Fruit fly (Drosophila melanogaster) whole organism, adult: ENCODE results near the gene CG31100.

Source experiments
- CG11617 ChIP-seq: fragments of 200-800 bp; sonication (Bioruptor generic); optimal IDR thresholded peaks from 2 replicates; lab custom pipeline; 2017; ENCODE audit warnings: mild to moderate bottlenecking, missing biosample characterization, missing genetic modification reagents, missing genetic modification characterization
- CG12768 ChIP-seq: fragments of 200-800 bp; sonication (Bioruptor generic); optimal IDR thresholded peaks from 2 replicates; lab custom pipeline; 2017; ENCODE audit warnings: missing biosample characterization, missing genetic modification characterization, mild to moderate bottlenecking, moderate library complexity, missing genetic modification reagents
- CG14711 ChIP-seq: fragments of 200-800 bp; sonication (Bioruptor generic); optimal IDR thresholded peaks from 2 replicates; lab custom pipeline; 2018; ENCODE audit warnings: missing biosample characterization, mild to moderate bottlenecking, missing genetic modification characterization, moderate library complexity
- CG1620 ChIP-seq: fragments of 200-800 bp; sonication (Bioruptor generic); optimal IDR thresholded peaks from 2 replicates; lab custom pipeline; 2016; ENCODE audit warnings: missing biosample characterization, missing genetic modification characterization
- CG33017 ChIP-seq: fragments of 200-800 bp; sonication (Bioruptor generic); optimal IDR thresholded peaks from 2 replicates; lab custom pipeline; 2018; ENCODE audit warnings: missing biosample characterization, mild to moderate bottlenecking, missing genetic modification characterization, moderate library complexity
- CG5204 ChIP-seq: fragments of 200-800 bp; sonication (Bioruptor generic); optimal IDR thresholded peaks from 2 replicates; lab custom pipeline; 2016; ENCODE audit warnings: missing biosample characterization, missing genetic modification characterization
- CG7045 ChIP-seq: fragments of 200-800 bp; sonication (Bioruptor generic); optimal IDR thresholded peaks from 2 replicates; lab custom pipeline; 2017; ENCODE audit warnings: missing biosample characterization, mild to moderate bottlenecking, missing genetic modification characterization
- CG7101 ChIP-seq: fragments of 200-800 bp; sonication (Bioruptor generic); optimal IDR thresholded peaks from 2 replicates; lab custom pipeline; 2018; ENCODE audit warnings: missing biosample characterization, mild to moderate bottlenecking, missing genetic modification characterization, moderate library complexity
- Clk ChIP-seq: fragments of 200-800 bp; sonication (Bioruptor generic); optimal IDR thresholded peaks from 2 replicates; lab custom pipeline; 2017; ENCODE audit warnings: missing biosample characterization, missing genetic modification characterization
- Crg-1 ChIP-seq: fragments of 200-800 bp; sonication (Bioruptor generic); optimal IDR thresholded peaks from 2 replicates; lab custom pipeline; 2016; ENCODE audit warnings: missing biosample characterization, missing genetic modification characterization
- Hr96 ChIP-seq: fragments of 200-800 bp; sonication (Bioruptor generic); optimal IDR thresholded peaks from 2 replicates; lab custom pipeline; 2016; ENCODE audit warnings: missing biosample characterization, missing genetic modification characterization
- Mnt ChIP-seq: fragments of 200-800 bp; sonication (Bioruptor generic); optimal IDR thresholded peaks from 2 replicates; lab custom pipeline; 2016; ENCODE audit warnings: missing biosample characterization, mild to moderate bottlenecking, missing genetic modification characterization
- bab1 ChIP-seq: fragments of 200-800 bp; sonication (Bioruptor generic); optimal IDR thresholded peaks from 3 replicates; lab custom pipeline; 2019; ENCODE audit warnings: missing biosample characterization, mild to moderate bottlenecking, missing genetic modification characterization, moderate library complexity
- cic ChIP-seq: fragments of 200-800 bp; sonication (Bioruptor generic); optimal IDR thresholded peaks from 2 replicates; lab custom pipeline; 2017; ENCODE audit warnings: missing biosample characterization, mild to moderate bottlenecking, missing genetic modification characterization, moderate library complexity
- cnc ChIP-seq, 2 experiments: fragments of >200 bp; optimal IDR thresholded peaks; 2 replicates each; lab custom pipeline; 2017
- kay ChIP-seq: fragments of 200-800 bp; sonication (Bioruptor generic); peaks from one replicate; lab custom pipeline; 2016; ENCODE audit warnings: missing biosample characterization, missing genetic modification characterization, borderline replicate concordance
- ovo ChIP-seq: fragments of 200-800 bp; sonication (Bioruptor generic); optimal IDR thresholded peaks from 2 replicates; lab custom pipeline; 2016; ENCODE audit warnings: missing biosample characterization, missing genetic modification characterization
- pad ChIP-seq: fragments of 200-800 bp; sonication (Bioruptor generic); optimal IDR thresholded peaks from 3 replicates; lab custom pipeline; 2017; ENCODE audit warnings: missing biosample characterization, missing genetic modification characterization, mild to moderate bottlenecking, moderate library complexity, missing genetic modification reagents
- tj ChIP-seq: fragments of 200-800 bp; sonication (Bioruptor generic); optimal IDR thresholded peaks from 3 replicates; lab custom pipeline; 2017; ENCODE audit warnings: missing biosample characterization, mild to moderate bottlenecking, missing genetic modification characterization, moderate library complexity
- toe ChIP-seq: fragments of 200-800 bp; sonication (Bioruptor generic); optimal IDR thresholded peaks from 2 replicates; lab custom pipeline; 2016; ENCODE audit warnings: missing biosample characterization, missing genetic modification characterization

Gene CG31100

dm6 chr3R:8957739-8958138 is 45.7 kb downstream of the CG31100 start:
- TF ChIP-seq pad = no peak
- TF ChIP-seq kay (GFP tag; lab: Kevin White, UChicago) = no peak

dm6 chr3R:8956333-8956732 is 47.1 kb downstream of the CG31100 start:
- TF ChIP-seq kay (GFP tag; lab: Kevin White, UChicago) = no peak
- TF ChIP-seq cic (GFP tag; lab: Kevin White, UChicago) = no peak
- TF ChIP-seq CG7045 (GFP tag; lab: Kevin White, UChicago) = no peak
- no peak for TF ChIP-seq toe
- no peak for TF ChIP-seq CG7101
- no peak for TF ChIP-seq Mnt
- no peak for TF ChIP-seq Crg-1 (GFP tag; lab: Kevin White, UChicago)
- TF ChIP-seq Clk (GFP tag; lab: Kevin White, UChicago) = no peak
- TF ChIP-seq cnc (optimal IDR thresholded peaks at IDR 0.05; lab: Kevin White, UChicago) = no peak
- no peak for TF ChIP-seq Hr96
- no peak for TF ChIP-seq CG12768 (GFP tag; lab: Kevin White, UChicago)
- no peak for TF ChIP-seq ovo (GFP tag; lab: Kevin White, UChicago)
- TF ChIP-seq tj (GFP tag; lab: Kevin White, UChicago) = no peak
- TF ChIP-seq CG5204 (GFP tag; lab: Kevin White, UChicago) = no peak

dm6 chr3R:8955359-8955820 is 48.1 kb downstream of the CG31100 start:
- TF ChIP-seq Hr96 (no peak), CG1620 (GFP tag; lab: Kevin White, UChicago) (no peak), CG7045 (GFP tag; lab: Kevin White, UChicago) (no peak), Mnt (no peak), CG5204 (GFP tag; lab: Kevin White, UChicago) (no peak), CG11617 (GFP tag; lab: Kevin White, UChicago) (no peak), toe (no peak), cic (GFP tag; lab: Kevin White, UChicago) (no peak), pad (peak; percentile 69), CG12768 (GFP tag; lab: Kevin White, UChicago) (no peak), CG33017 (tag; lab: Kevin White, UChicago) (no peak), tj (GFP tag; lab: Kevin White, UChicago) (no peak), bab1 (GFP tag; lab: Kevin White, UChicago) (no peak), ovo (GFP tag; lab: Kevin White, UChicago) (peak; percentile 93), Crg-1 (GFP tag; lab: Kevin White, UChicago) (no peak), cnc (optimal IDR thresholded peaks at IDR 0.05; lab: Kevin White, UChicago) (no peak)

- peak; percentile 76 for TF ChIP-seq pad
- TF ChIP-seq CG5204 (GFP tag; lab: Kevin White, UChicago) = no peak
- no peak for TF ChIP-seq tj (GFP tag; lab: Kevin White, UChicago)
These were observed 48.7 kb downstream of the CG31100 start for dm6 chr3R:8954515-8955358.

dm6 chr3R:8949334-8950066 is 54.0 kb downstream of the CG31100 start:
- TF ChIP-seq CG5204 (GFP tag; lab: Kevin White, UChicago) = no peak
- no peak for TF ChIP-seq Mnt
- TF ChIP-seq Hr96 = no peak
- no peak for TF ChIP-seq CG33017 (tag; lab: Kevin White, UChicago)
- TF ChIP-seq ovo (GFP tag; lab: Kevin White, UChicago) = no peak
- no peak for TF ChIP-seq Clk (GFP tag; lab: Kevin White, UChicago)
- TF ChIP-seq pad = no peak
- no peak for TF ChIP-seq cnc (optimal IDR thresholded peaks at IDR 0.05; lab: Kevin White, UChicago)
- TF ChIP-seq bab1 (GFP tag; lab: Kevin White, UChicago) = no peak
- no peak for TF ChIP-seq CG1620 (GFP tag; lab: Kevin White, UChicago)
- TF ChIP-seq CG11617 (GFP tag; lab: Kevin White, UChicago) = no peak
- TF ChIP-seq tj (GFP tag; lab: Kevin White, UChicago) = no peak
- TF ChIP-seq cic (GFP tag; lab: Kevin White, UChicago) = no peak
- no peak for TF ChIP-seq Crg-1 (GFP tag; lab: Kevin White, UChicago)
- no peak for TF ChIP-seq CG14711
- TF ChIP-seq kay (GFP tag; lab: Kevin White, UChicago) = no peak

- TF ChIP-seq ovo (GFP tag; lab: Kevin White, UChicago) (no peak), CG33017 (tag; lab: Kevin White, UChicago) (no peak), kay (GFP tag; lab: Kevin White, UChicago) (no peak), CG5204 (GFP tag; lab: Kevin White, UChicago) (no peak), toe (no peak), bab1 (GFP tag; lab: Kevin White, UChicago) (no peak), Clk (GFP tag; lab: Kevin White, UChicago) (no peak), cnc (optimal IDR thresholded peaks at IDR 0.05; lab: Kevin White, UChicago) (no peak), Mnt (no peak), cic (GFP tag; lab: Kevin White, UChicago) (no peak), CG7101 (no peak), CG12768 (GFP tag; lab: Kevin White, UChicago) (no peak), CG1620 (GFP tag; lab: Kevin White, UChicago) (no peak), tj (GFP tag; lab: Kevin White, UChicago) (no peak)
These were observed 54.6 kb downstream of the CG31100 start for dm6 chr3R:8948855-8949254.
